Fruit fly (Drosophila melanogaster) whole organism, embryonic: ENCODE measurements around the gene ssp.

Experiments used
- Abd-B ChIP-seq: fragments of 200-800 bp; sonication (Bioruptor generic); optimal IDR thresholded peaks from 2 replicates; lab custom pipeline; 2018; ENCODE audit warnings: missing biosample characterization, mild to moderate bottlenecking, missing genetic modification characterization, moderate library complexity
- BEAF-32 ChIP-seq: fragments of 200-800 bp; sonication (Bioruptor generic); optimal IDR thresholded peaks from 3 replicates; lab custom pipeline; 2017; ENCODE audit warnings: missing biosample characterization, missing genetic modification characterization, mild to moderate bottlenecking, moderate library complexity, missing genetic modification reagents
- Bdp1 ChIP-seq: fragments of 200-800 bp; sonication (Bioruptor generic); optimal IDR thresholded peaks from 3 replicates; lab custom pipeline; 2016; ENCODE audit warnings: missing biosample characterization, missing genetic modification characterization
- CG10321 ChIP-seq: fragments of 200-800 bp; sonication (Bioruptor generic); IDR thresholded peaks from 2 replicates; pipeline ENCODE4 v1.3.6; 2022; ENCODE audit warnings: missing biosample characterization, missing genetic modification characterization
- CG12071 ChIP-seq: fragments of 200-800 bp; sonication (Bioruptor generic); optimal IDR thresholded peaks from 3 replicates; lab custom pipeline; 2018; ENCODE audit warnings: missing biosample characterization, mild to moderate bottlenecking, missing genetic modification characterization
- CG12744 ChIP-seq: fragments of 200-800 bp; sonication (Bioruptor generic); optimal IDR thresholded peaks from 2 replicates; lab custom pipeline; 2016; ENCODE audit warnings: missing biosample characterization, missing genetic modification characterization
- CG12769 ChIP-seq: fragments of 200-800 bp; sonication (Bioruptor generic); optimal IDR thresholded peaks from 2 replicates; lab custom pipeline; 2019; ENCODE audit warnings: missing biosample characterization, mild to moderate bottlenecking, missing genetic modification characterization, moderate library complexity
- CG13894 ChIP-seq: fragments of 200-800 bp; sonication (Bioruptor generic); optimal IDR thresholded peaks from 3 replicates; lab custom pipeline; 2018; ENCODE audit warnings: missing biosample characterization, mild to moderate bottlenecking, missing genetic modification characterization, moderate library complexity
- CG14014 ChIP-seq: fragments of 200-800 bp; sonication (Bioruptor generic); IDR thresholded peaks from 2 replicates; pipeline ENCODE4 v1.3.6; 2022; ENCODE audit warnings: missing biosample characterization, missing genetic modification characterization
- CG15514 ChIP-seq: fragments of 200-800 bp; sonication (Bioruptor generic); optimal IDR thresholded peaks from 3 replicates; lab custom pipeline; 2017; ENCODE audit warnings: missing biosample characterization, missing genetic modification characterization, mild to moderate bottlenecking, moderate library complexity, missing genetic modification reagents
- CG17612 ChIP-seq: fragments of 200-800 bp; sonication (Bioruptor generic); IDR thresholded peaks from 2 replicates; pipeline ENCODE4 v1.3.6; 2022; ENCODE audit warnings: missing biosample characterization, missing genetic modification characterization
- CG18262 ChIP-seq: fragments of 200-800 bp; optimal IDR thresholded peaks from 3 replicates; lab custom pipeline; 2019; ENCODE audit warnings: missing biosample characterization, mild to moderate bottlenecking, missing genetic modification characterization, moderate library complexity
- CG2875 ChIP-seq: fragments of 200-800 bp; sonication (Bioruptor generic); optimal IDR thresholded peaks from 2 replicates; lab custom pipeline; 2017; ENCODE audit warnings: missing biosample characterization, mild to moderate bottlenecking, missing genetic modification characterization, missing genetic modification reagents
- CG3065 ChIP-seq: fragments of 200-800 bp; sonication (Bioruptor generic); optimal IDR thresholded peaks from 2 replicates; lab custom pipeline; 2016; ENCODE audit warnings: missing biosample characterization, missing genetic modification characterization
- CG4854 ChIP-seq: fragments of 200-800 bp; sonication (Bioruptor generic); optimal IDR thresholded peaks from 2 replicates; lab custom pipeline; 2016; ENCODE audit warnings: missing biosample characterization, missing genetic modification characterization, inconsistent platforms
- CG6689 ChIP-seq: fragments of 200-800 bp; sonication (Bioruptor generic); IDR thresholded peaks from 2 replicates; pipeline ENCODE4 v1.3.6; 2022; ENCODE audit warnings: missing biosample characterization, missing genetic modification characterization
- CG8388 ChIP-seq: fragments of 200-800 bp; sonication (Bioruptor generic); optimal IDR thresholded peaks from 2 replicates; lab custom pipeline; 2019; ENCODE audit warnings: missing biosample characterization, mild to moderate bottlenecking, missing genetic modification characterization, moderate library complexity
- CG8478 ChIP-seq: fragments of >200 bp; optimal IDR thresholded peaks from 2 replicates; lab custom pipeline; 2018
- CG9609 ChIP-seq: fragments of 200-800 bp; sonication (Bioruptor generic); optimal IDR thresholded peaks from 3 replicates; lab custom pipeline; 2016; ENCODE audit warnings: missing biosample characterization, missing genetic modification characterization
- CG9817 ChIP-seq: fragments of 200-800 bp; sonication (Bioruptor generic); optimal IDR thresholded peaks from 2 replicates; lab custom pipeline; 2018; ENCODE audit warnings: missing biosample characterization, mild to moderate bottlenecking, missing genetic modification characterization, moderate library complexity
- CTCF ChIP-seq: fragments of 200-800 bp; sonication (Bioruptor generic); optimal IDR thresholded peaks from 2 replicates; lab custom pipeline; 2017; ENCODE audit warnings: missing biosample characterization, mild to moderate bottlenecking, missing genetic modification characterization, moderate library complexity
- Fer3 ChIP-seq: fragments of 200-800 bp; sonication (Bioruptor generic); optimal IDR thresholded peaks from 2 replicates; lab custom pipeline; 2018; ENCODE audit warnings: missing biosample characterization, mild to moderate bottlenecking, missing genetic modification characterization, moderate library complexity
- H15 ChIP-seq: fragments of 200-800 bp; sonication (Bioruptor generic); IDR thresholded peaks from 3 replicates; pipeline ENCODE4 v1.3.6; 2022; ENCODE audit warnings: missing biosample characterization, missing genetic modification characterization
- HLH4C ChIP-seq: fragments of 200-800 bp; sonication (Bioruptor generic); IDR thresholded peaks from 3 replicates; pipeline ENCODE4 v1.3.6; 2022; ENCODE audit warnings: missing biosample characterization, missing genetic modification characterization; ENCODE audit not compliant: partially characterized antibody
- Hmr ChIP-seq: fragments of 200-800 bp; sonication (Bioruptor generic); optimal IDR thresholded peaks from 3 replicates; lab custom pipeline; 2017; ENCODE audit warnings: mild to moderate bottlenecking, missing biosample characterization, missing genetic modification reagents, missing genetic modification characterization
- Hsf ChIP-seq: fragments of 200-800 bp; sonication (Bioruptor generic); optimal IDR thresholded peaks from 3 replicates; lab custom pipeline; 2016; ENCODE audit warnings: missing biosample characterization, missing genetic modification characterization
- Myb ChIP-seq: fragments of 200-800 bp; sonication (Bioruptor generic); optimal IDR thresholded peaks from 2 replicates; lab custom pipeline; 2016; ENCODE audit warnings: missing biosample characterization, missing genetic modification characterization
- NC2α ChIP-seq: fragments of 200-800 bp; sonication (Bioruptor generic); optimal IDR thresholded peaks from 2 replicates; lab custom pipeline; 2016; ENCODE audit warnings: missing biosample characterization, missing genetic modification characterization
- Oli ChIP-seq: fragments of 200-800 bp; sonication (Bioruptor generic); optimal IDR thresholded peaks from 2 replicates; lab custom pipeline; 2018; ENCODE audit warnings: missing biosample characterization, mild to moderate bottlenecking, missing genetic modification characterization, moderate library complexity
- Side ChIP-seq: fragments of 200-800 bp; sonication (Bioruptor generic); optimal IDR thresholded peaks from 2 replicates; lab custom pipeline; 2016; ENCODE audit warnings: missing biosample characterization, missing genetic modification characterization
- Trl ChIP-seq, 3 experiments: fragments of >200 bp in 2 of 3; fragments of 200-800 bp in 1 of 3; sonication (Bioruptor generic) in 1 of 3; optimal IDR thresholded peaks; 2 replicates in 1 of 3; 3 replicates in 2 of 3; lab custom pipeline; 2016 to 2017; ENCODE audit warnings: missing biosample characterization in 1 of 3, missing genetic modification characterization in 1 of 3
- YL-1 ChIP-seq: fragments of 200-800 bp; sonication (Bioruptor generic); optimal IDR thresholded peaks from 3 replicates; lab custom pipeline; 2017; ENCODE audit warnings: missing biosample characterization, mild to moderate bottlenecking, missing genetic modification characterization
- crp ChIP-seq, 2 experiments: fragments of 200-800 bp; sonication (Bioruptor generic); optimal IDR thresholded peaks; 2 replicates in 1 of 2; 3 replicates in 1 of 2; lab custom pipeline; 2017; ENCODE audit warnings: missing biosample characterization in 2 of 2, missing genetic modification characterization in 2 of 2, mild to moderate bottlenecking in 1 of 2, moderate library complexity in 1 of 2
- dati ChIP-seq: fragments of 200-800 bp; sonication (Bioruptor generic); IDR thresholded peaks from 2 replicates; pipeline ENCODE4 v1.3.6; 2022; ENCODE audit warnings: missing biosample characterization, missing genetic modification characterization
- emc ChIP-seq: fragments of 200-800 bp; sonication (Bioruptor generic); optimal IDR thresholded peaks from 2 replicates; lab custom pipeline; 2016; ENCODE audit warnings: missing biosample characterization, missing genetic modification characterization
- en ChIP-seq: fragments of 200-800 bp; sonication (Bioruptor generic); optimal IDR thresholded peaks from 2 replicates; lab custom pipeline; 2016; ENCODE audit warnings: missing biosample characterization, missing genetic modification characterization
- fd102C ChIP-seq: fragments of 200-800 bp; sonication (Bioruptor generic); optimal IDR thresholded peaks from 2 replicates; lab custom pipeline; 2018; ENCODE audit warnings: missing biosample characterization, mild to moderate bottlenecking, missing genetic modification characterization, moderate library complexity
- gem ChIP-seq: fragments of 200-800 bp; sonication (Bioruptor generic); optimal IDR thresholded peaks from 2 replicates; lab custom pipeline; 2019; ENCODE audit warnings: missing biosample characterization, mild to moderate bottlenecking, missing genetic modification characterization, moderate library complexity
- ham ChIP-seq: fragments of 200-800 bp; sonication (Bioruptor generic); IDR thresholded peaks from 2 replicates; pipeline ENCODE4 v1.3.6; 2022; ENCODE audit warnings: missing biosample characterization, missing genetic modification characterization
- hb ChIP-seq: fragments of 200-800 bp; sonication (Bioruptor generic); IDR thresholded peaks from 3 replicates; pipeline ENCODE4 v1.3.6; 2022; ENCODE audit warnings: missing biosample characterization, missing genetic modification characterization; ENCODE audit not compliant: partially characterized antibody
- hkb ChIP-seq, 2 experiments: fragments of 200-800 bp in 1 of 2; fragments of >200 bp in 1 of 2; sonication (Bioruptor generic) in 1 of 2; IDR thresholded peaks in 1 of 2; optimal IDR thresholded peaks in 1 of 2; 2 replicates each; pipeline versions ENCODE4 v1.3.6 to Lab custom; 2017 to 2022; ENCODE audit warnings: missing biosample characterization in 1 of 2, missing genetic modification characterization in 1 of 2
- ind ChIP-seq: fragments of 200-800 bp; sonication (Bioruptor generic); optimal IDR thresholded peaks from 3 replicates; lab custom pipeline; 2016; ENCODE audit warnings: missing biosample characterization, missing genetic modification characterization
- mam ChIP-seq: fragments of 200-800 bp; sonication (Bioruptor generic); optimal IDR thresholded peaks from 3 replicates; lab custom pipeline; 2016; ENCODE audit warnings: missing biosample characterization, missing genetic modification characterization
- odd ChIP-seq: fragments of 200-800 bp; sonication (Bioruptor generic); optimal IDR thresholded peaks from 2 replicates; lab custom pipeline; 2017; ENCODE audit warnings: missing biosample characterization, mild to moderate bottlenecking, missing genetic modification characterization
- prd ChIP-seq, 3 experiments: fragments of >200 bp in 2 of 3; fragments of 200-800 bp in 1 of 3; sonication (Bioruptor generic) in 1 of 3; optimal IDR thresholded peaks in 2 of 3; IDR thresholded peaks in 1 of 3; 2 replicates in 2 of 3; 3 replicates in 1 of 3; pipeline versions ENCODE4 v1.3.6 to Lab custom; 2017 to 2022; ENCODE audit warnings: missing biosample characterization in 1 of 3, missing genetic modification characterization in 1 of 3
- pum ChIP-seq: fragments of 200-800 bp; sonication (Bioruptor generic); optimal IDR thresholded peaks from 2 replicates; lab custom pipeline; 2016; ENCODE audit warnings: missing biosample characterization, missing genetic modification characterization
- repo ChIP-seq: fragments of 200-800 bp; sonication (Bioruptor generic); optimal IDR thresholded peaks from 2 replicates; lab custom pipeline; 2016; ENCODE audit warnings: missing biosample characterization, missing genetic modification characterization
- slbo ChIP-seq: fragments of 200-800 bp; sonication (Bioruptor generic); IDR thresholded peaks from 2 replicates; pipeline ENCODE4 v1.3.6; 2022; ENCODE audit warnings: missing biosample characterization, missing genetic modification characterization
- slp2 ChIP-seq: fragments of 200-800 bp; sonication (Bioruptor generic); optimal IDR thresholded peaks from 2 replicates; lab custom pipeline; 2016; ENCODE audit warnings: missing biosample characterization, missing genetic modification characterization
- tio ChIP-seq: fragments of 200-800 bp; sonication (Bioruptor generic); optimal IDR thresholded peaks from 2 replicates; lab custom pipeline; 2017; ENCODE audit warnings: missing biosample characterization, missing genetic modification characterization, inconsistent platforms

Gene ssp

DNA sequence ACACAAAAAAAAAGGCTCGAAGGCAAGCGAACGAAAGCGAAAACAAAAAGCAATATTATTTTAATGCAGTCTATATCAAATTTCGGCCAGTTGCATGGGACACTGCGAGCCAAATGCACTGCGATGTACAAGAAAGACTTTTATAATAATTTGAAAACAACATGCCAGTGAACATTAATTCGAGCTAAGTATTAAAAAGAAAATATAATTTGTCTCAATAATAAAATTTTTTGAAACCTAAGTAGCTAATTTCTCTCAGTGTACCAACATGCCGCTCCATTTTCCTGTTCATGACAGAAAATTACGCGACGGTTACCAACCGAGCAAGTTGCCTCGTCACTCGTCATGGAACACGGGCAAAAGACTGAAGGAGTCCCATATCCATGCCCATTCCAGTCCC lies 40.7 kb upstream of the ssp start (continued):
- TF ChIP-seq slbo (GFP tag; lab: Robert Waterston, UW) = peak; percentile 44; the same call in 1 of the 2 replicates
- TF ChIP-seq prd (optimal IDR thresholded peaks at IDR 0.05; lab: Kevin White, UChicago) = no peak
- TF ChIP-seq prd (GFP tag; IDR thresholded peaks at IDR 0.05; lab: Robert Waterston, UW) = peak; percentile 79; the same call in 2 of the 3 replicates
- no peak for TF ChIP-seq Side
- no peak for TF ChIP-seq CG13894 (tag; lab: Kevin White, UChicago)
- TF ChIP-seq CG15514 = no peak
- peak; percentile 76 for TF ChIP-seq gem (tag; lab: Kevin White, UChicago)
- no peak for TF ChIP-seq dati (GFP tag; lab: Robert Waterston, UW)
- no peak for TF ChIP-seq crp (GFP tag; optimal IDR thresholded peaks at IDR 0.05; lab: Kevin White, UChicago)
- TF ChIP-seq ind (GFP tag; lab: Kevin White, UChicago) = peak; percentile 31
- peak; percentile 25 for TF ChIP-seq Abd-B (GFP tag; lab: Kevin White, UChicago)
- no peak for TF ChIP-seq CG12071
- no peak for TF ChIP-seq BEAF-32 (GFP tag; lab: Kevin White, UChicago)
- TF ChIP-seq Myb = no peak
- no peak for TF ChIP-seq repo
- TF ChIP-seq pum (GFP tag; lab: Kevin White, UChicago) = peak; percentile 49
- peak; percentile 29 for TF ChIP-seq odd (GFP tag; lab: Kevin White, UChicago)
- peak; percentile 44; the same call in 1 of the 2 replicates for TF ChIP-seq CG14014 (GFP tag; lab: Robert Waterston, UW)
- TF ChIP-seq CG17612 (GFP tag; lab: Robert Waterston, UW) = no peak
- no peak for TF ChIP-seq HLH4C
- TF ChIP-seq CG8388 (GFP tag; lab: Kevin White, UChicago) = peak; percentile 58
- TF ChIP-seq Trl (optimal IDR thresholded peaks at IDR 0.05; lab: Kevin White, UChicago) = no peak
- TF ChIP-seq Trl (GFP tag; optimal IDR thresholded peaks at IDR 0.05; lab: Kevin White, UChicago) = peak; percentile 45
- TF ChIP-seq Hmr (GFP tag; lab: Kevin White, UChicago) = no peak
- peak; percentile 60 for TF ChIP-seq slp2 (GFP tag; lab: Kevin White, UChicago)
- TF ChIP-seq hkb (optimal IDR thresholded peaks at IDR 0.05; lab: Kevin White, UChicago) = no peak
- peak; percentile 71 for TF ChIP-seq hkb (GFP tag; IDR thresholded peaks at IDR 0.05; lab: Robert Waterston, UW)
- TF ChIP-seq Hsf (GFP tag; lab: Kevin White, UChicago) = peak; percentile 62
- TF ChIP-seq NC2α = peak; percentile 4
- TF ChIP-seq Oli (tag; lab: Kevin White, UChicago) = peak; percentile 65
- TF ChIP-seq CG2875 (GFP tag; lab: Kevin White, UChicago) = peak; percentile 24
- peak; percentile 4 for TF ChIP-seq fd102C (GFP tag; lab: Kevin White, UChicago)
- TF ChIP-seq YL-1 (GFP tag; lab: Kevin White, UChicago) = no peak
- TF ChIP-seq Fer3 (tag; lab: Kevin White, UChicago) = peak; percentile 27
- TF ChIP-seq emc (GFP tag; lab: Kevin White, UChicago) = no peak
- no peak for TF ChIP-seq CG9817 (tag; lab: Kevin White, UChicago)
- 0 out of 3 replicates have a peak, but pooled peaks have one; percentile 43 for TF ChIP-seq H15 (GFP tag; lab: Robert Waterston, UW)
- peak; percentile 13 for TF ChIP-seq Bdp1 (GFP tag; lab: Kevin White, UChicago)
- TF ChIP-seq CG9609 (GFP tag; lab: Kevin White, UChicago) = peak; percentile 15
- peak; percentile 66 for TF ChIP-seq tio (GFP tag; lab: Kevin White, UChicago)
- no peak for TF ChIP-seq ham (GFP tag; lab: Robert Waterston, UW)
- TF ChIP-seq CG6689 (GFP tag; lab: Robert Waterston, UW) = peak; percentile 67
- no peak for TF ChIP-seq CTCF (GFP tag; lab: Kevin White, UChicago)
- no peak for TF ChIP-seq en
- TF ChIP-seq mam (GFP tag; lab: Kevin White, UChicago) = peak; percentile 15
- no peak for TF ChIP-seq CG12769 (tag; lab: Kevin White, UChicago)
- TF ChIP-seq CG4854 (GFP tag; lab: Kevin White, UChicago) = no peak
- peak; percentile 78 for TF ChIP-seq CG18262 (tag; lab: Kevin White, UChicago)
- TF ChIP-seq CG3065 (GFP tag; lab: Kevin White, UChicago) = no peak
- no peak for TF ChIP-seq hb (GFP tag; lab: Robert Waterston, UW)
- TF ChIP-seq CG10321 (GFP tag; lab: Robert Waterston, UW) = no peak
- no peak for TF ChIP-seq CG8478 (lab: Kevin White, UChicago)
- peak; percentile 50 for TF ChIP-seq CG12744 (GFP tag; lab: Kevin White, UChicago)
